Fruit fly (Drosophila melanogaster) whole organism, prepupa: Measurements from ENCODE around the gene CG33688.

ENCODE experiments used
- CG11294 ChIP-seq: fragments of 200-800 bp; sonication (Bioruptor generic); IDR thresholded peaks from 2 replicates; pipeline ENCODE4 v1.3.6; 2022; ENCODE audit warnings: missing biosample characterization, missing genetic modification characterization
- Hr39 ChIP-seq: fragments of 200-800 bp; sonication (Bioruptor generic); optimal IDR thresholded peaks from 2 replicates; lab custom pipeline; 2016; ENCODE audit warnings: missing biosample characterization, missing genetic modification characterization
- Hr4 ChIP-seq: fragments of 200-800 bp; sonication (Bioruptor generic); optimal IDR thresholded peaks from 3 replicates; lab custom pipeline; 2016; ENCODE audit warnings: missing biosample characterization, missing genetic modification characterization
- Met ChIP-seq: fragments of 200-800 bp; sonication (Bioruptor generic); optimal IDR thresholded peaks from 3 replicates; lab custom pipeline; 2016; ENCODE audit warnings: missing biosample characterization, missing genetic modification characterization
- Sox15 ChIP-seq: fragments of 200-800 bp; sonication (Bioruptor generic); optimal IDR thresholded peaks from 3 replicates; lab custom pipeline; 2016; ENCODE audit warnings: missing biosample characterization, missing genetic modification characterization
- acj6 ChIP-seq: fragments of 200-800 bp; sonication (Bioruptor generic); optimal IDR thresholded peaks from 3 replicates; lab custom pipeline; 2016; ENCODE audit warnings: missing biosample characterization, missing genetic modification characterization
- fkh ChIP-seq: fragments of 200-800 bp; sonication (Bioruptor generic); optimal IDR thresholded peaks from 3 replicates; lab custom pipeline; 2017; ENCODE audit warnings: missing biosample characterization, mild to moderate bottlenecking, missing genetic modification characterization, moderate library complexity
- net ChIP-seq: fragments of 200-800 bp; sonication (Bioruptor generic); optimal IDR thresholded peaks from 3 replicates; lab custom pipeline; 2016; ENCODE audit warnings: missing biosample characterization, missing genetic modification characterization
- svp ChIP-seq: fragments of 200-800 bp; sonication (Bioruptor generic); peaks from one replicate; lab custom pipeline; 2016; ENCODE audit warnings: missing biosample characterization, missing genetic modification characterization

DNA sequence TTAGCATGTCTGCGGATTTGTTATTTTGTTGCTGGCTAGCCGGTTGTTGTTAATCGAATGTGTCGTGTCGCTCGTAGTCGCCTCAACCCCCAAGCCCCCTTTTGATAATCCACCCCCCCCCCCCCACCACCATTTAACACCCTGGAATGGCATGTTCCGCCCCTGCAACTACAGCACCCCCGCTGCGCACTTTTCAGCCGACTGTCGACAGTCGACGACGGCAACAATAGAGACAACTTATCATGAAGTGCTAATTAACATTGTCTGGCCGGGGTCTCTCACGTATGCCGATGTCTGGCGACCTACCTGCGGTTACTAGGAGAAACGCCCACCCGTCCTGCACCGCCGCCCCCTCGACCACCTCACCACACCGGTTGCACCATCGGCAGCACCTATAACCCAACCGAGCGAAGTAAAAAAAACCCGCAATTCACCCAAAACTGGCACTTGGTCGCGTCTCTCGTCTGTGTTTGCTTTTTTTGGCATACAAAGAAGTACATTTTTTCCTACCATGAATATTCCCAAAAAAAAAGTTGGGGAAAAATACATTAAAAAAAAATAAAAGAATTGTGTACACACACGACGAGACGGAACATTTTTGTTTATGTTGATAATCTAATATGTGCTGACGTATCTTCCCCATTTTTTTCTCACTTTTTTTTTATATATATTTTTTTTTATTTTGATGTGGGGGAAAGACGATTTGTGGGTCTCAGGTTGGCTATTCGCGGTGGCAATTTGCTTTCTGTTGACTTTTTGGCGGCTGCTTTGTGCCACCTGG lies 32.6 kb upstream of the CG33688 start:
- TF ChIP-seq acj6 (no peak), Sox15 (GFP tag; lab: Kevin White, UChicago) (no peak), net (GFP tag; lab: Kevin White, UChicago) (no peak), fkh (GFP tag; lab: Kevin White, UChicago) (peak; percentile 82), CG11294 (no peak), Hr39 (GFP tag; lab: Kevin White, UChicago) (no peak), Met (GFP tag; lab: Kevin White, UChicago) (no peak), Hr4 (no peak), svp (GFP tag; lab: Kevin White, UChicago) (peak; percentile 40)
